Fruit fly (Drosophila melanogaster) whole organism, embryonic: ENCODE measurements around the gene CG33490.

Experiments used
- Adf1 ChIP-seq: fragments of 200-800 bp; sonication (Bioruptor generic); IDR thresholded peaks from 2 replicates; pipeline ENCODE4 v1.3.6; 2022; ENCODE audit warnings: missing biosample characterization, missing genetic modification characterization
- Bdp1 ChIP-seq: fragments of 200-800 bp; sonication (Bioruptor generic); optimal IDR thresholded peaks from 3 replicates; lab custom pipeline; 2016; ENCODE audit warnings: missing biosample characterization, missing genetic modification characterization
- Blimp-1 ChIP-seq: fragments of 200-800 bp; sonication (Bioruptor generic); optimal IDR thresholded peaks from 3 replicates; lab custom pipeline; 2018; ENCODE audit warnings: missing biosample characterization, missing genetic modification characterization, mild to moderate bottlenecking, moderate library complexity, missing genetic modification reagents
- CG10274 ChIP-seq: fragments of 200-800 bp; sonication (Bioruptor generic); optimal IDR thresholded peaks from 3 replicates; lab custom pipeline; 2017; ENCODE audit warnings: missing biosample characterization, mild to moderate bottlenecking, missing genetic modification characterization
- CG10321 ChIP-seq: fragments of 200-800 bp; sonication (Bioruptor generic); IDR thresholded peaks from 2 replicates; pipeline ENCODE4 v1.3.6; 2022; ENCODE audit warnings: missing biosample characterization, missing genetic modification characterization
- CG10543 ChIP-seq: fragments of 200-800 bp; sonication (Bioruptor generic); optimal IDR thresholded peaks from 3 replicates; lab custom pipeline; 2017; ENCODE audit warnings: missing biosample characterization, mild to moderate bottlenecking, missing genetic modification characterization, moderate library complexity
- CG11696 ChIP-seq: fragments of 200-800 bp; sonication (Bioruptor generic); IDR thresholded peaks from 2 replicates; pipeline ENCODE4 v1.3.6; 2022; ENCODE audit warnings: missing biosample characterization, missing genetic modification characterization
- CG12071 ChIP-seq: fragments of 200-800 bp; sonication (Bioruptor generic); optimal IDR thresholded peaks from 3 replicates; lab custom pipeline; 2018; ENCODE audit warnings: missing biosample characterization, mild to moderate bottlenecking, missing genetic modification characterization
- CG12236 ChIP-seq: fragments of 200-800 bp; sonication (Bioruptor generic); optimal IDR thresholded peaks from 2 replicates; lab custom pipeline; 2016; ENCODE audit warnings: missing biosample characterization, missing genetic modification characterization
- CG1233 ChIP-seq: fragments of 200-800 bp; sonication (Bioruptor generic); optimal IDR thresholded peaks from 4 replicates; lab custom pipeline; 2018; ENCODE audit warnings: missing biosample characterization, mild to moderate bottlenecking, missing genetic modification characterization
- CG13296 ChIP-seq: fragments of 200-800 bp; sonication (Bioruptor generic); optimal IDR thresholded peaks from 3 replicates; lab custom pipeline; 2018; ENCODE audit warnings: missing biosample characterization, mild to moderate bottlenecking, missing genetic modification characterization
- CG14441 ChIP-seq: fragments of 200-800 bp; sonication (Bioruptor generic); IDR thresholded peaks from 2 replicates; pipeline ENCODE4 v1.3.6; 2022; ENCODE audit warnings: missing biosample characterization, missing genetic modification characterization
- CG15269 ChIP-seq: fragments of 200-800 bp; sonication (Bioruptor generic); optimal IDR thresholded peaks from 2 replicates; lab custom pipeline; 2018; ENCODE audit warnings: missing biosample characterization, mild to moderate bottlenecking, missing genetic modification characterization, moderate library complexity
- CG1792 ChIP-seq: fragments of 200-800 bp; sonication (Bioruptor generic); optimal IDR thresholded peaks from 2 replicates; lab custom pipeline; 2016; ENCODE audit warnings: missing biosample characterization, missing genetic modification characterization
- CG30020 ChIP-seq: fragments of 200-800 bp; optimal IDR thresholded peaks from 2 replicates; lab custom pipeline; 2019; ENCODE audit warnings: missing biosample characterization, mild to moderate bottlenecking, missing genetic modification characterization, moderate library complexity
- CG3163 ChIP-seq: fragments of 200-800 bp; sonication (Bioruptor generic); optimal IDR thresholded peaks from 3 replicates; lab custom pipeline; 2016; ENCODE audit warnings: missing biosample characterization, missing genetic modification characterization
- CG32772 ChIP-seq: fragments of 200-800 bp; sonication (Bioruptor generic); IDR thresholded peaks from 2 replicates; pipeline ENCODE4 v1.3.6; 2022; ENCODE audit warnings: missing biosample characterization, missing genetic modification characterization
- CG34376 ChIP-seq: fragments of 200-800 bp; sonication (Bioruptor generic); optimal IDR thresholded peaks from 2 replicates; lab custom pipeline; 2018; ENCODE audit warnings: missing biosample characterization, mild to moderate bottlenecking, missing genetic modification characterization
- CG6689 ChIP-seq: fragments of 200-800 bp; sonication (Bioruptor generic); IDR thresholded peaks from 2 replicates; pipeline ENCODE4 v1.3.6; 2022; ENCODE audit warnings: missing biosample characterization, missing genetic modification characterization
- CG7556 ChIP-seq: fragments of 200-800 bp; sonication (Bioruptor generic); optimal IDR thresholded peaks from 2 replicates; lab custom pipeline; 2017; ENCODE audit warnings: missing biosample characterization, mild to moderate bottlenecking, missing genetic modification characterization
- CG9727 ChIP-seq: fragments of 200-800 bp; sonication (Bioruptor generic); optimal IDR thresholded peaks from 3 replicates; lab custom pipeline; 2017; ENCODE audit warnings: missing biosample characterization, mild to moderate bottlenecking, missing genetic modification characterization
- Dip3 ChIP-seq: fragments of 200-800 bp; sonication (Bioruptor generic); optimal IDR thresholded peaks from 3 replicates; lab custom pipeline; 2016; ENCODE audit warnings: missing biosample characterization, missing genetic modification characterization
- Eip74EF ChIP-seq, 2 experiments: fragments of 200-800 bp in 1 of 2; fragments of >200 bp in 1 of 2; sonication (Bioruptor generic) in 1 of 2; optimal IDR thresholded peaks; 2 replicates each; lab custom pipeline; 2017 to 2019; ENCODE audit warnings: missing biosample characterization in 2 of 2, missing genetic modification characterization in 2 of 2, mild to moderate bottlenecking in 1 of 2, moderate library complexity in 1 of 2
- Fer1 ChIP-seq: fragments of 200-800 bp; sonication (Bioruptor generic); optimal IDR thresholded peaks from 2 replicates; lab custom pipeline; 2017; ENCODE audit warnings: missing biosample characterization, mild to moderate bottlenecking, missing genetic modification characterization
- HmgD ChIP-seq: fragments of 200-800 bp; sonication (Bioruptor generic); optimal IDR thresholded peaks from 3 replicates; lab custom pipeline; 2016; ENCODE audit warnings: missing biosample characterization, missing genetic modification characterization
- Hmr ChIP-seq: fragments of 200-800 bp; sonication (Bioruptor generic); optimal IDR thresholded peaks from 3 replicates; lab custom pipeline; 2017; ENCODE audit warnings: mild to moderate bottlenecking, missing biosample characterization, missing genetic modification reagents, missing genetic modification characterization
- Max ChIP-seq: fragments of 200-800 bp; sonication (Bioruptor generic); optimal IDR thresholded peaks from 2 replicates; lab custom pipeline; 2016; ENCODE audit warnings: missing biosample characterization, mild to moderate bottlenecking, missing genetic modification characterization
- Meics ChIP-seq: fragments of 200-800 bp; sonication (Bioruptor generic); optimal IDR thresholded peaks from 2 replicates; lab custom pipeline; 2017; ENCODE audit warnings: missing biosample characterization, mild to moderate bottlenecking, missing genetic modification characterization
- NC2α ChIP-seq: fragments of 200-800 bp; sonication (Bioruptor generic); optimal IDR thresholded peaks from 2 replicates; lab custom pipeline; 2016; ENCODE audit warnings: missing biosample characterization, missing genetic modification characterization
- Nf-YA ChIP-seq: fragments of 200-800 bp; sonication (Bioruptor generic); IDR thresholded peaks from 2 replicates; pipeline ENCODE4 v1.3.6; 2022; ENCODE audit warnings: missing biosample characterization, missing genetic modification characterization
- Tbp ChIP-seq: fragments of >200 bp; optimal IDR thresholded peaks from 2 replicates; lab custom pipeline; 2018; ENCODE audit warnings: missing biosample characterization, missing genetic modification characterization
- ash1 ChIP-seq: fragments of 200-800 bp; sonication (Bioruptor generic); optimal IDR thresholded peaks from 2 replicates; lab custom pipeline; 2018; ENCODE audit warnings: missing biosample characterization, mild to moderate bottlenecking, missing genetic modification characterization
- chinmo ChIP-seq: fragments of 200-800 bp; sonication (Bioruptor generic); IDR thresholded peaks from 4 replicates; pipeline ENCODE4 v1.3.6; 2022; ENCODE audit warnings: missing biosample characterization, missing genetic modification characterization; ENCODE audit not compliant: partially characterized antibody
- ci ChIP-seq: fragments of 200-800 bp; sonication (Bioruptor generic); IDR thresholded peaks from 3 replicates; pipeline ENCODE4 v1.3.6; 2022; ENCODE audit warnings: missing biosample characterization, missing genetic modification characterization
- dpn ChIP-seq, 2 experiments: fragments of 200-800 bp; sonication (Bioruptor generic); optimal IDR thresholded peaks; 3 replicates each; lab custom pipeline; 2016; ENCODE audit warnings: missing biosample characterization in 2 of 2, missing genetic modification characterization in 2 of 2
- gem ChIP-seq: fragments of 200-800 bp; sonication (Bioruptor generic); optimal IDR thresholded peaks from 2 replicates; lab custom pipeline; 2019; ENCODE audit warnings: missing biosample characterization, mild to moderate bottlenecking, missing genetic modification characterization, moderate library complexity
- her ChIP-seq: fragments of 200-800 bp; sonication (Bioruptor generic); optimal IDR thresholded peaks from 2 replicates; lab custom pipeline; 2016; ENCODE audit warnings: missing biosample characterization, missing genetic modification characterization
- jing ChIP-seq: fragments of 200-800 bp; sonication (Bioruptor generic); optimal IDR thresholded peaks from 2 replicates; lab custom pipeline; 2018; ENCODE audit warnings: missing biosample characterization, mild to moderate bottlenecking, missing genetic modification characterization
- lov ChIP-seq, 2 experiments: fragments of 200-800 bp in 1 of 2; fragments of >200 bp in 1 of 2; sonication (Bioruptor generic) in 1 of 2; IDR thresholded peaks in 1 of 2; optimal IDR thresholded peaks in 1 of 2; 2 replicates in 1 of 2; 3 replicates in 1 of 2; pipeline versions ENCODE4 v1.3.6 to Lab custom; 2017 to 2022; ENCODE audit warnings: missing biosample characterization in 1 of 2, missing genetic modification characterization in 1 of 2
- otp ChIP-seq: fragments of 200-800 bp; sonication (Bioruptor generic); IDR thresholded peaks from 3 replicates; pipeline ENCODE4, ENCODE4 v1.3.6; 2022; ENCODE audit warnings: missing biosample characterization, missing genetic modification characterization
- pho ChIP-seq: fragments of 200-800 bp; sonication (Bioruptor generic); optimal IDR thresholded peaks from 2 replicates; lab custom pipeline; 2016; ENCODE audit warnings: missing biosample characterization, missing genetic modification characterization
- pita ChIP-seq: fragments of 200-800 bp; sonication (Bioruptor generic); optimal IDR thresholded peaks from 2 replicates; lab custom pipeline; 2017; ENCODE audit warnings: missing biosample characterization, mild to moderate bottlenecking, missing genetic modification characterization
- pros ChIP-seq: fragments of 200-800 bp; sonication (Bioruptor generic); optimal IDR thresholded peaks from 3 replicates; lab custom pipeline; 2019; ENCODE audit warnings: missing biosample characterization, mild to moderate bottlenecking, missing genetic modification characterization, moderate library complexity
- row ChIP-seq: fragments of 200-800 bp; sonication (Bioruptor generic); IDR thresholded peaks from 3 replicates; pipeline ENCODE4 v1.3.6; 2022; ENCODE audit warnings: missing biosample characterization, missing genetic modification characterization
- sd ChIP-seq: fragments of 200-800 bp; sonication (Bioruptor generic); optimal IDR thresholded peaks from 3 replicates; lab custom pipeline; 2018; ENCODE audit warnings: missing biosample characterization, mild to moderate bottlenecking, missing genetic modification characterization, moderate library complexity
- slbo ChIP-seq: fragments of 200-800 bp; sonication (Bioruptor generic); IDR thresholded peaks from 2 replicates; pipeline ENCODE4 v1.3.6; 2022; ENCODE audit warnings: missing biosample characterization, missing genetic modification characterization
- unc-4 ChIP-seq: fragments of 200-800 bp; sonication (Bioruptor generic); IDR thresholded peaks from 2 replicates; pipeline ENCODE4 v1.3.6; 2022; ENCODE audit warnings: missing biosample characterization, missing genetic modification characterization; ENCODE audit not compliant: partially characterized antibody
- wdn ChIP-seq: fragments of 200-800 bp; sonication (Bioruptor generic); IDR thresholded peaks from 2 replicates; pipeline ENCODE4 v1.3.6; 2022; ENCODE audit warnings: missing biosample characterization, missing genetic modification characterization
- yki ChIP-seq: fragments of >200 bp; optimal IDR thresholded peaks from 3 replicates; lab custom pipeline; 2018
- zfh2 ChIP-seq: fragments of 200-800 bp; sonication (Bioruptor generic); optimal IDR thresholded peaks from 2 replicates; lab custom pipeline; 2016; ENCODE audit warnings: missing biosample characterization, missing genetic modification characterization

CG33490 gene

dm6 chr3L:11551949-11552348 lies 22.5 kb downstream of the CG33490 start (continued):
- TF ChIP-seq CG12236 (GFP tag; lab: Kevin White, UChicago), result no peak
- TF ChIP-seq CG1792 (GFP tag; lab: Kevin White, UChicago), result no peak
- TF ChIP-seq otp (GFP tag; lab: Robert Waterston, UW), result no peak
- peak; percentile 63 for TF ChIP-seq CG6689 (GFP tag; lab: Robert Waterston, UW)
- TF ChIP-seq yki, result no peak
- TF ChIP-seq Meics (GFP tag; lab: Kevin White, UChicago), result no peak
- TF ChIP-seq gem, result peak; percentile 68
- TF ChIP-seq her (GFP tag; lab: Kevin White, UChicago), result no peak
- TF ChIP-seq CG30020 (tag; lab: Kevin White, UChicago), result no peak
- no peak for TF ChIP-seq zfh2 (GFP tag; lab: Kevin White, UChicago)
- no peak for TF ChIP-seq pho (GFP tag; lab: Kevin White, UChicago)
- TF ChIP-seq Bdp1 (GFP tag; lab: Kevin White, UChicago), result no peak
- no peak for TF ChIP-seq CG10321 (GFP tag; lab: Robert Waterston, UW)
- TF ChIP-seq jing, result no peak
- TF ChIP-seq CG9727 (GFP tag; lab: Kevin White, UChicago), result peak; percentile 62
- no peak for TF ChIP-seq pita
- TF ChIP-seq HmgD (GFP tag; lab: Kevin White, UChicago), result no peak
- peak; percentile 53 for TF ChIP-seq row (GFP tag; lab: Robert Waterston, UW)
- TF ChIP-seq pros, result peak; percentile 73
- peak; percentile 36 for TF ChIP-seq CG7556 (GFP tag; lab: Kevin White, UChicago)
- 0 out of 3 replicates have a peak, but pooled peaks have one; percentile 53 for TF ChIP-seq ci (GFP tag; lab: Robert Waterston, UW)
- TF ChIP-seq CG11696 (GFP tag; lab: Robert Waterston, UW), result no peak
- TF ChIP-seq CG10274 (GFP tag; lab: Kevin White, UChicago), result no peak
- TF ChIP-seq CG1233 (GFP tag; lab: Kevin White, UChicago), result no peak
- no peak for TF ChIP-seq CG12071
- TF ChIP-seq NC2α (GFP tag; lab: Kevin White, UChicago), result no peak
- TF ChIP-seq CG15269 (tag; lab: Kevin White, UChicago), result peak; percentile 30
- TF ChIP-seq CG10543 (GFP tag; lab: Kevin White, UChicago), result no peak
- no peak for TF ChIP-seq Max
- TF ChIP-seq ash1 (GFP tag; lab: Kevin White, UChicago), result no peak
- peak; percentile 19 to 37 for TF ChIP-seq dpn (GFP tag; optimal IDR thresholded peaks at IDR 0.05; lab: Kevin White, UChicago)
- TF ChIP-seq Dip3 (GFP tag; lab: Kevin White, UChicago), result no peak

DNA sequence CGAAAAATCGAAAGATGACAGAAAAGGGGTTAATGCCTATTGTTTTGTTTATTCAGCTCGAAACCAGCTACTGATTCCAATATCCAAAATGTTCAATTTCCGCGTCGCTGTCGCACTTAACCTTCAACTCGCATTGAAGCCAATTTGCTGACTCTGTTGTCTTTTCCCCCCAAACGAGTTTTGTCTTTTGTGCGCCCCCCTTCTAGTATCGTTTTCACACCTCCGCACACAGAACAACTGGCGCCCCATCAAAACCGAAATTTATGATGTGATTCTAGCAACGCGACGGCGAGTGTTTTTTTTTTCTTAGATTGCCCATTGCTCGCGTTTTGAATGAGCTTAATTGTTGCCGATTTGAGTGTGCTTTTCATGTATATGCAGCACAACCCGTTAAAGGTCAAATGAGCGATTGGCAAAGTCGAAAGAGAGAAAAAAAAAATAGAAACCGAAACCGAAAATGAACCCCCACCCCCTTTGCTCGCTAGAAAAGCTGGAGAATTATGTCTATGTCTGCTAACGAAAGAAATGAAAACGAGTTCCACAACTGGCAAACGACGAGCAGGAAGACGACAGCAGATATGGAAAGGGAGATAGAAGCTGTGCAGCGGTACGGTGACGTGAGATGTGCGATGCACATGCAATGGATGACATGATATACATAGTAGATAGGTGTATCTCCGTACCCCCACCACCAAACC lies 24.0 kb downstream of the CG33490 start:
- TF ChIP-seq CG34376 (GFP tag; lab: Kevin White, UChicago), result peak; percentile 14
- TF ChIP-seq wdn (GFP tag; lab: Robert Waterston, UW), result no peak
- peak; percentile 93 for TF ChIP-seq chinmo (GFP tag; lab: Robert Waterston, UW)
- peak; percentile 44; the same call in 1 of the 2 replicates for TF ChIP-seq slbo (GFP tag; lab: Robert Waterston, UW)
- TF ChIP-seq Fer1 (GFP tag; lab: Kevin White, UChicago), result peak; percentile 3
- TF ChIP-seq CG32772 (GFP tag; lab: Robert Waterston, UW), result 0 out of 2 replicates have a peak, but pooled peaks have one; percentile 10
- TF ChIP-seq unc-4 (GFP tag; lab: Robert Waterston, UW), result 0 out of 2 replicates have a peak, but pooled peaks have one; percentile 25
- TF ChIP-seq CG3163 (GFP tag; lab: Kevin White, UChicago), result no peak
- peak in 1 of 2 experiments; percentile 69 for TF ChIP-seq Eip74EF (GFP tag; optimal IDR thresholded peaks at IDR 0.05; lab: Kevin White, UChicago)
- no peak for TF ChIP-seq Tbp (GFP tag; lab: Kevin White, UChicago)
- no peak for TF ChIP-seq CG6689 (GFP tag; lab: Robert Waterston, UW)
- TF ChIP-seq Hmr (GFP tag; lab: Kevin White, UChicago), result peak; percentile 46
- peak; percentile 45 for TF ChIP-seq sd (tag; lab: Kevin White, UChicago)
- TF ChIP-seq Blimp-1 (GFP tag; lab: Kevin White, UChicago), result peak; percentile 90
- TF ChIP-seq lov (optimal IDR thresholded peaks at IDR 0.05; lab: Kevin White, UChicago), result no peak
- no peak for TF ChIP-seq lov (GFP tag; IDR thresholded peaks at IDR 0.05; lab: Robert Waterston, UW)
- TF ChIP-seq Nf-YA, result no peak
- TF ChIP-seq CG13296 (GFP tag; lab: Kevin White, UChicago), result peak; percentile 8
- TF ChIP-seq Adf1 (GFP tag; lab: Robert Waterston, UW), result peak; percentile 21; the same call in 1 of the 2 replicates
- 0 out of 2 replicates have a peak, but pooled peaks have one; percentile 16 for TF ChIP-seq CG14441 (GFP tag; lab: Robert Waterston, UW)
